Fruit fly (Drosophila melanogaster) whole organism, embryonic: Measurements from ENCODE around the gene CG14868.
A peak's percentile ranks its signal among the peaks of the same experiment; 100 is the strongest.

Experiments
- Abd-B ChIP-seq: fragments of 200-800 bp; sonication (Bioruptor generic); optimal IDR thresholded peaks from 2 replicates; lab custom pipeline; 2018; ENCODE audit warnings: missing biosample characterization, mild to moderate bottlenecking, missing genetic modification characterization, moderate library complexity
- Bteb2 ChIP-seq: fragments of 200-800 bp; sonication (Bioruptor generic); optimal IDR thresholded peaks from 2 replicates; lab custom pipeline; 2016; ENCODE audit warnings: missing biosample characterization, missing genetic modification characterization
- CG10431 ChIP-seq: fragments of 200-800 bp; sonication (Bioruptor generic); optimal IDR thresholded peaks from 3 replicates; lab custom pipeline; 2018; ENCODE audit warnings: missing biosample characterization, mild to moderate bottlenecking, missing genetic modification characterization
- CG12236 ChIP-seq: fragments of 200-800 bp; sonication (Bioruptor generic); optimal IDR thresholded peaks from 2 replicates; lab custom pipeline; 2016; ENCODE audit warnings: missing biosample characterization, missing genetic modification characterization
- CG12299 ChIP-seq: fragments of 200-800 bp; sonication (Bioruptor generic); optimal IDR thresholded peaks from 2 replicates; lab custom pipeline; 2018; ENCODE audit warnings: missing biosample characterization, mild to moderate bottlenecking, missing genetic modification characterization
- CG12659 ChIP-seq: fragments of 200-800 bp; sonication (Bioruptor generic); optimal IDR thresholded peaks from 3 replicates; lab custom pipeline; 2017; ENCODE audit warnings: mild to moderate bottlenecking, missing biosample characterization, missing genetic modification reagents, missing genetic modification characterization
- CG12769 ChIP-seq: fragments of 200-800 bp; sonication (Bioruptor generic); optimal IDR thresholded peaks from 2 replicates; lab custom pipeline; 2019; ENCODE audit warnings: missing biosample characterization, mild to moderate bottlenecking, missing genetic modification characterization, moderate library complexity
- CG14014 ChIP-seq: fragments of 200-800 bp; sonication (Bioruptor generic); IDR thresholded peaks from 2 replicates; pipeline ENCODE4 v1.3.6; 2022; ENCODE audit warnings: missing biosample characterization, missing genetic modification characterization
- CG15269 ChIP-seq: fragments of 200-800 bp; sonication (Bioruptor generic); optimal IDR thresholded peaks from 2 replicates; lab custom pipeline; 2018; ENCODE audit warnings: missing biosample characterization, mild to moderate bottlenecking, missing genetic modification characterization, moderate library complexity
- CG17829 ChIP-seq: fragments of 200-800 bp; optimal IDR thresholded peaks from 2 replicates; lab custom pipeline; 2019; ENCODE audit warnings: missing biosample characterization, mild to moderate bottlenecking, missing genetic modification characterization, moderate library complexity
- CG18476 ChIP-seq: fragments of 200-800 bp; sonication (Bioruptor generic); optimal IDR thresholded peaks from 2 replicates; lab custom pipeline; 2016; ENCODE audit warnings: missing biosample characterization, mild to moderate bottlenecking, missing genetic modification characterization
- CG32532 ChIP-seq: fragments of 200-800 bp; sonication (Bioruptor generic); IDR thresholded peaks from 2 replicates; pipeline ENCODE4 v1.3.6; 2022; ENCODE audit warnings: missing biosample characterization, missing genetic modification characterization
- CG34224 ChIP-seq: fragments of 200-800 bp; sonication (Bioruptor generic); IDR thresholded peaks from 3 replicates; pipeline ENCODE4 v1.3.6; 2022; ENCODE audit warnings: missing biosample characterization, missing genetic modification characterization; ENCODE audit not compliant: partially characterized antibody
- CG4282 ChIP-seq: fragments of 200-800 bp; sonication (Bioruptor generic); optimal IDR thresholded peaks from 2 replicates; lab custom pipeline; 2016; ENCODE audit warnings: missing biosample characterization, missing genetic modification characterization
- CG4820 ChIP-seq: fragments of 200-800 bp; sonication (Bioruptor generic); optimal IDR thresholded peaks from 3 replicates; lab custom pipeline; 2016; ENCODE audit warnings: missing biosample characterization, missing genetic modification characterization
- CG4854 ChIP-seq: fragments of 200-800 bp; sonication (Bioruptor generic); optimal IDR thresholded peaks from 2 replicates; lab custom pipeline; 2016; ENCODE audit warnings: missing biosample characterization, missing genetic modification characterization, inconsistent platforms
- CG6175 ChIP-seq: fragments of 200-800 bp; sonication (Bioruptor generic); IDR thresholded peaks from 3 replicates; pipeline ENCODE4 v1.3.6; 2022; ENCODE audit warnings: missing biosample characterization, missing genetic modification characterization
- CG6854 ChIP-seq: fragments of 200-800 bp; sonication (Bioruptor generic); optimal IDR thresholded peaks from 3 replicates; lab custom pipeline; 2017; ENCODE audit warnings: missing biosample characterization, mild to moderate bottlenecking, missing genetic modification characterization
- CG7839 ChIP-seq: fragments of 200-800 bp; sonication (Bioruptor generic); optimal IDR thresholded peaks from 3 replicates; lab custom pipeline; 2018; ENCODE audit warnings: missing biosample characterization, mild to moderate bottlenecking, missing genetic modification characterization, moderate library complexity
- CG7928 ChIP-seq: fragments of 200-800 bp; sonication (Bioruptor generic); optimal IDR thresholded peaks from 2 replicates; lab custom pipeline; 2017; ENCODE audit warnings: missing biosample characterization, mild to moderate bottlenecking, missing genetic modification characterization
- Camta ChIP-seq: fragments of 200-800 bp; sonication (Bioruptor generic); optimal IDR thresholded peaks from 2 replicates; lab custom pipeline; 2016; ENCODE audit warnings: missing biosample characterization, missing genetic modification characterization
- Chrac-16 ChIP-seq: fragments of 200-800 bp; sonication (Bioruptor generic); optimal IDR thresholded peaks from 3 replicates; lab custom pipeline; 2016; ENCODE audit warnings: missing biosample characterization, missing genetic modification characterization
- Doc3 ChIP-seq: fragments of 200-800 bp; sonication (Bioruptor generic); IDR thresholded peaks from 3 replicates; pipeline ENCODE4 v1.3.6; 2022; ENCODE audit warnings: missing biosample characterization, missing genetic modification characterization; ENCODE audit not compliant: partially characterized antibody
- Drgx ChIP-seq: fragments of 200-800 bp; sonication (Bioruptor generic); IDR thresholded peaks from 2 replicates; pipeline ENCODE4 v1.3.6; 2022; ENCODE audit warnings: missing biosample characterization, missing genetic modification characterization
- Gsc ChIP-seq: fragments of 200-800 bp; sonication (Bioruptor generic); IDR thresholded peaks from 2 replicates; pipeline ENCODE4 v1.3.6; 2022; ENCODE audit warnings: missing biosample characterization, missing genetic modification characterization
- Hr78 ChIP-seq, 2 experiments: fragments of 200-800 bp in 1 of 2; fragments of >200 bp in 1 of 2; sonication (Bioruptor generic) in 1 of 2; optimal IDR thresholded peaks; 2 replicates each; lab custom pipeline; 2017 to 2019; ENCODE audit warnings: missing biosample characterization in 2 of 2, missing genetic modification characterization in 2 of 2, mild to moderate bottlenecking in 1 of 2, moderate library complexity in 1 of 2
- MESR4 ChIP-seq: fragments of 200-800 bp; sonication (Bioruptor generic); optimal IDR thresholded peaks from 2 replicates; lab custom pipeline; 2018; ENCODE audit warnings: missing biosample characterization, mild to moderate bottlenecking, missing genetic modification characterization, moderate library complexity
- Mad ChIP-seq: fragments of 200-800 bp; sonication (Bioruptor generic); optimal IDR thresholded peaks from 2 replicates; lab custom pipeline; 2016; ENCODE audit warnings: missing biosample characterization, missing genetic modification characterization
- Max ChIP-seq: fragments of 200-800 bp; sonication (Bioruptor generic); optimal IDR thresholded peaks from 2 replicates; lab custom pipeline; 2016; ENCODE audit warnings: missing biosample characterization, mild to moderate bottlenecking, missing genetic modification characterization
- NC2β ChIP-seq: fragments of 200-800 bp; sonication (Bioruptor generic); optimal IDR thresholded peaks from 2 replicates; lab custom pipeline; 2016; ENCODE audit warnings: missing biosample characterization, missing genetic modification characterization
- Sry-δ ChIP-seq: fragments of 200-800 bp; sonication (Bioruptor generic); optimal IDR thresholded peaks from 2 replicates; lab custom pipeline; 2016; ENCODE audit warnings: missing biosample characterization, missing genetic modification characterization
- Xrp1 ChIP-seq: fragments of 200-800 bp; sonication (Bioruptor generic); IDR thresholded peaks from 2 replicates; pipeline ENCODE4 v1.3.6; 2022; ENCODE audit warnings: missing biosample characterization, missing genetic modification characterization
- bowl ChIP-seq: fragments of 200-800 bp; sonication (Bioruptor generic); IDR thresholded peaks from 2 replicates; pipeline ENCODE4 v1.3.6; 2022; ENCODE audit warnings: missing biosample characterization, missing genetic modification characterization
- ci ChIP-seq: fragments of 200-800 bp; sonication (Bioruptor generic); IDR thresholded peaks from 3 replicates; pipeline ENCODE4 v1.3.6; 2022; ENCODE audit warnings: missing biosample characterization, missing genetic modification characterization
- cwo ChIP-seq: fragments of 200-800 bp; sonication (Bioruptor generic); optimal IDR thresholded peaks from 3 replicates; lab custom pipeline; 2017; ENCODE audit warnings: missing biosample characterization, missing genetic modification characterization, mild to moderate bottlenecking, moderate library complexity, missing genetic modification reagents
- dysf ChIP-seq: fragments of 200-800 bp; sonication (Bioruptor generic); IDR thresholded peaks from 3 replicates; pipeline ENCODE4 v1.3.6; 2022; ENCODE audit warnings: missing biosample characterization, missing genetic modification characterization
- fd3F ChIP-seq: fragments of 200-800 bp; sonication (Bioruptor generic); optimal IDR thresholded peaks from 2 replicates; lab custom pipeline; 2018; ENCODE audit warnings: missing biosample characterization, mild to moderate bottlenecking, missing genetic modification characterization, moderate library complexity
- ftz-f1 ChIP-seq: fragments of 200-800 bp; sonication (Bioruptor generic); optimal IDR thresholded peaks from 2 replicates; lab custom pipeline; 2016; ENCODE audit warnings: missing biosample characterization, missing genetic modification characterization
- gem ChIP-seq: fragments of 200-800 bp; sonication (Bioruptor generic); optimal IDR thresholded peaks from 2 replicates; lab custom pipeline; 2019; ENCODE audit warnings: missing biosample characterization, mild to moderate bottlenecking, missing genetic modification characterization, moderate library complexity
- gfzf ChIP-seq: fragments of 200-800 bp; sonication (Bioruptor generic); optimal IDR thresholded peaks from 2 replicates; lab custom pipeline; 2016; ENCODE audit warnings: missing biosample characterization, mild to moderate bottlenecking, missing genetic modification characterization, moderate library complexity
- jing ChIP-seq: fragments of 200-800 bp; sonication (Bioruptor generic); optimal IDR thresholded peaks from 2 replicates; lab custom pipeline; 2018; ENCODE audit warnings: missing biosample characterization, mild to moderate bottlenecking, missing genetic modification characterization
- lilli ChIP-seq: fragments of 200-800 bp; sonication (Bioruptor generic); optimal IDR thresholded peaks from 3 replicates; lab custom pipeline; 2016; ENCODE audit warnings: missing biosample characterization, missing genetic modification characterization
- mam ChIP-seq: fragments of 200-800 bp; sonication (Bioruptor generic); optimal IDR thresholded peaks from 3 replicates; lab custom pipeline; 2016; ENCODE audit warnings: missing biosample characterization, missing genetic modification characterization
- row ChIP-seq: fragments of 200-800 bp; sonication (Bioruptor generic); IDR thresholded peaks from 3 replicates; pipeline ENCODE4 v1.3.6; 2022; ENCODE audit warnings: missing biosample characterization, missing genetic modification characterization
- sens-2 ChIP-seq: fragments of 200-800 bp; sonication (Bioruptor generic); IDR thresholded peaks from 2 replicates; pipeline ENCODE4 v1.3.6; 2022; ENCODE audit warnings: missing biosample characterization, missing genetic modification characterization
- stwl ChIP-seq: fragments of 200-800 bp; sonication (Bioruptor generic); optimal IDR thresholded peaks from 3 replicates; lab custom pipeline; 2018; ENCODE audit warnings: missing biosample characterization, mild to moderate bottlenecking, missing genetic modification characterization, moderate library complexity
- trh ChIP-seq: fragments of 200-800 bp; sonication (Bioruptor generic); optimal IDR thresholded peaks from 2 replicates; lab custom pipeline; 2016; ENCODE audit warnings: missing biosample characterization, missing genetic modification characterization
- twi ChIP-seq: fragments of 200-800 bp; optimal IDR thresholded peaks from 2 replicates; lab custom pipeline; 2019; ENCODE audit warnings: missing biosample characterization, mild to moderate bottlenecking, missing genetic modification characterization, moderate library complexity
- vfl ChIP-seq: fragments of 200-800 bp; sonication (Bioruptor generic); optimal IDR thresholded peaks from 2 replicates; lab custom pipeline; 2016; ENCODE audit warnings: missing biosample characterization, missing genetic modification characterization
- vnd ChIP-seq: fragments of 200-800 bp; sonication (Bioruptor generic); IDR thresholded peaks from 3 replicates; pipeline ENCODE4 v1.3.6; 2022; ENCODE audit warnings: missing biosample characterization, missing genetic modification characterization; ENCODE audit not compliant: partially characterized antibody
- z ChIP-seq: fragments of 200-800 bp; sonication (Bioruptor generic); IDR thresholded peaks from 3 replicates; pipeline ENCODE4 v1.3.6; 2022; ENCODE audit warnings: missing biosample characterization, missing genetic modification characterization

CG14868 gene

DNA sequence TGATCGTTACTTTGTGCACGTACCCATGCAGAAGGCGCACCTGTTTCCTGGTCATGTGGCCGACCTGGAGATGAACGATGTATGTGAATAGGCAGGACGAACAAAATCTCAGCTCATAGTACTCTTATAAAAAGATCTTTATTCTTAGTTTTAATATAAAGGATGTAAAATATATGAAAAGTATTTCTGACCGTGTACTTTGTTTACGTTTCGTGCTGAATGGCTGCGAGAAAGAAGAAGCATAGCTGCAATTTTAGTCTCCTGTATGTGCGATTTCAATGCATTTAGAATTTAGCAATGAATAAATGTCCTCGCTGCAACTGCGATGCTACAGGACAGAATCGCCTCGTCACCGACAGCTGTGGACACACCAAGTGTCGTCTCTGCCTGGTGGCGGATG, 21.9 kb downstream of the CG14868 start, which contains the start of the genes CG42726 and CG42727 (continued):
- TF ChIP-seq lilli = peak; percentile 51
- TF ChIP-seq bowl (GFP tag; lab: Robert Waterston, UW) = no peak
- TF ChIP-seq CG12769 (tag; lab: Kevin White, UChicago) = no peak
- TF ChIP-seq jing = no peak
- TF ChIP-seq NC2β (GFP tag; lab: Kevin White, UChicago) = no peak
- TF ChIP-seq Bteb2 (GFP tag; lab: Kevin White, UChicago) = peak; percentile 27
- no peak for TF ChIP-seq Max (GFP tag; lab: Kevin White, UChicago)
- TF ChIP-seq CG6175 (GFP tag; lab: Robert Waterston, UW) = 0 out of 3 replicates have a peak, but pooled peaks have one; percentile 18
- no peak for TF ChIP-seq CG6854
- TF ChIP-seq Doc3 (GFP tag; lab: Robert Waterston, UW) = no peak
- peak; percentile 42 for TF ChIP-seq CG17829 (tag; lab: Kevin White, UChicago)
- TF ChIP-seq Drgx (GFP tag; lab: Robert Waterston, UW) = peak; percentile 62; the same call in 1 of the 2 replicates
- peak; percentile 33 for TF ChIP-seq mam (GFP tag; lab: Kevin White, UChicago)
- TF ChIP-seq MESR4 (GFP tag; lab: Kevin White, UChicago) = peak; percentile 75
- no peak for TF ChIP-seq Sry-δ (GFP tag; lab: Kevin White, UChicago)
- TF ChIP-seq Mad (GFP tag; lab: Kevin White, UChicago) = peak; percentile 31
- no peak for TF ChIP-seq Abd-B (GFP tag; lab: Kevin White, UChicago)
- TF ChIP-seq vfl = peak; percentile 16
- TF ChIP-seq Gsc (GFP tag; lab: Robert Waterston, UW) = no peak
- peak; percentile 66 for TF ChIP-seq ci (GFP tag; lab: Robert Waterston, UW)
- no peak for TF ChIP-seq cwo (GFP tag; lab: Kevin White, UChicago)
- TF ChIP-seq trh (GFP tag; lab: Kevin White, UChicago) = no peak
- no peak for TF ChIP-seq CG18476 (GFP tag; lab: Kevin White, UChicago)
- no peak for TF ChIP-seq CG7839 (tag; lab: Kevin White, UChicago)
- no peak for TF ChIP-seq CG4854 (GFP tag; lab: Kevin White, UChicago)
- TF ChIP-seq stwl (tag; lab: Kevin White, UChicago) = peak; percentile 23
- TF ChIP-seq Xrp1 (GFP tag; lab: Robert Waterston, UW) = peak; percentile 37; the same call in 1 of the 2 replicates
- no peak for TF ChIP-seq vnd (GFP tag; lab: Robert Waterston, UW)
- TF ChIP-seq sens-2 (GFP tag; lab: Robert Waterston, UW) = peak; percentile 35; the same call in 1 of the 2 replicates
- TF ChIP-seq CG12236 (GFP tag; lab: Kevin White, UChicago) = no peak
- no peak for TF ChIP-seq ftz-f1 (GFP tag; lab: Kevin White, UChicago)
- no peak for TF ChIP-seq gfzf
- no peak for TF ChIP-seq CG34224 (GFP tag; lab: Robert Waterston, UW)
- TF ChIP-seq CG14014 = peak; percentile 62
- peak; percentile 18 for TF ChIP-seq CG15269 (tag; lab: Kevin White, UChicago)
- no peak for TF ChIP-seq Hr78 (GFP tag; optimal IDR thresholded peaks at IDR 0.05; lab: Kevin White, UChicago)
- TF ChIP-seq Chrac-16 (GFP tag; lab: Kevin White, UChicago) = peak; percentile 25
- peak; percentile 54 for TF ChIP-seq gem (tag; lab: Kevin White, UChicago)
- peak; percentile 16; the same call in 1 of the 2 replicates for TF ChIP-seq CG32532 (GFP tag; lab: Robert Waterston, UW)
- no peak for TF ChIP-seq twi
- TF ChIP-seq CG10431 (GFP tag; lab: Kevin White, UChicago) = no peak
- TF ChIP-seq dysf (GFP tag; lab: Robert Waterston, UW) = no peak
- TF ChIP-seq fd3F (GFP tag; lab: Kevin White, UChicago) = no peak
- TF ChIP-seq CG7928 = no peak
- no peak for TF ChIP-seq CG12299 (tag; lab: Kevin White, UChicago)
- TF ChIP-seq CG12659 = peak; percentile 30
- TF ChIP-seq CG4282 (GFP tag; lab: Kevin White, UChicago) = no peak
- no peak for TF ChIP-seq z (GFP tag; lab: Robert Waterston, UW)
- TF ChIP-seq CG4820 = no peak
- TF ChIP-seq Camta (GFP tag; lab: Kevin White, UChicago) = no peak
- TF ChIP-seq row (GFP tag; lab: Robert Waterston, UW) = peak; percentile 76
